Fruit fly (Drosophila melanogaster) whole organism, prepupa: ENCODE measurements around the gene Btk.

ENCODE experiments used
- fd85E ChIP-seq: fragments of 200-800 bp; sonication (Bioruptor generic); optimal IDR thresholded peaks from 3 replicates; lab custom pipeline; 2016; ENCODE audit warnings: missing biosample characterization, missing genetic modification characterization
- net ChIP-seq: fragments of 200-800 bp; sonication (Bioruptor generic); optimal IDR thresholded peaks from 3 replicates; lab custom pipeline; 2016; ENCODE audit warnings: missing biosample characterization, missing genetic modification characterization

- TF ChIP-seq net (GFP tag; lab: Kevin White, UChicago) = peak; percentile 63
- no peak for TF ChIP-seq fd85E (GFP tag; lab: Kevin White, UChicago)
These were observed 30.0 kb downstream of the Btk start for dm6 chr2L:8270916-8271315.
